Fruit fly (Drosophila melanogaster) whole organism, embryonic: ENCODE measurements around the gene smid.

Experiments used
- Adf1 ChIP-seq: fragments of 200-800 bp; sonication (Bioruptor generic); IDR thresholded peaks from 2 replicates; pipeline ENCODE4 v1.3.6; 2022; ENCODE audit warnings: missing biosample characterization, missing genetic modification characterization
- BtbVII ChIP-seq: fragments of 200-800 bp; sonication (Bioruptor generic); optimal IDR thresholded peaks from 3 replicates; lab custom pipeline; 2017; ENCODE audit warnings: missing biosample characterization, mild to moderate bottlenecking, missing genetic modification characterization
- Bteb2 ChIP-seq: fragments of 200-800 bp; sonication (Bioruptor generic); optimal IDR thresholded peaks from 2 replicates; lab custom pipeline; 2016; ENCODE audit warnings: missing biosample characterization, missing genetic modification characterization
- CG10959 ChIP-seq: fragments of 200-800 bp; sonication (Bioruptor generic); IDR thresholded peaks from 2 replicates; pipeline ENCODE4 v1.3.6; 2022; ENCODE audit warnings: missing biosample characterization, missing genetic modification characterization
- CG11504 ChIP-seq: fragments of 200-800 bp; sonication (Bioruptor generic); optimal IDR thresholded peaks from 3 replicates; lab custom pipeline; 2019; ENCODE audit warnings: missing biosample characterization, mild to moderate bottlenecking, missing genetic modification characterization, moderate library complexity
- CG12299 ChIP-seq: fragments of 200-800 bp; sonication (Bioruptor generic); optimal IDR thresholded peaks from 2 replicates; lab custom pipeline; 2018; ENCODE audit warnings: missing biosample characterization, mild to moderate bottlenecking, missing genetic modification characterization
- CG1233 ChIP-seq: fragments of 200-800 bp; sonication (Bioruptor generic); optimal IDR thresholded peaks from 4 replicates; lab custom pipeline; 2018; ENCODE audit warnings: missing biosample characterization, mild to moderate bottlenecking, missing genetic modification characterization
- CG13123 ChIP-seq: fragments of 200-800 bp; sonication (Bioruptor generic); optimal IDR thresholded peaks from 2 replicates; lab custom pipeline; 2016; ENCODE audit warnings: missing biosample characterization, missing genetic modification characterization
- CG34376 ChIP-seq: fragments of 200-800 bp; sonication (Bioruptor generic); optimal IDR thresholded peaks from 2 replicates; lab custom pipeline; 2018; ENCODE audit warnings: missing biosample characterization, mild to moderate bottlenecking, missing genetic modification characterization
- CG4820 ChIP-seq: fragments of 200-800 bp; sonication (Bioruptor generic); optimal IDR thresholded peaks from 3 replicates; lab custom pipeline; 2016; ENCODE audit warnings: missing biosample characterization, missing genetic modification characterization
- CG6254 ChIP-seq: fragments of 200-800 bp; sonication (Bioruptor generic); optimal IDR thresholded peaks from 3 replicates; lab custom pipeline; 2017; ENCODE audit warnings: mild to moderate bottlenecking, missing biosample characterization, missing genetic modification reagents, missing genetic modification characterization
- CG7271 ChIP-seq: fragments of 200-800 bp; sonication (Bioruptor generic); optimal IDR thresholded peaks from 2 replicates; lab custom pipeline; 2018; ENCODE audit warnings: missing biosample characterization, mild to moderate bottlenecking, missing genetic modification characterization, moderate library complexity
- CG7928 ChIP-seq: fragments of 200-800 bp; sonication (Bioruptor generic); optimal IDR thresholded peaks from 2 replicates; lab custom pipeline; 2017; ENCODE audit warnings: missing biosample characterization, mild to moderate bottlenecking, missing genetic modification characterization
- CG8388 ChIP-seq: fragments of 200-800 bp; sonication (Bioruptor generic); optimal IDR thresholded peaks from 2 replicates; lab custom pipeline; 2019; ENCODE audit warnings: missing biosample characterization, mild to moderate bottlenecking, missing genetic modification characterization, moderate library complexity
- CG8765 ChIP-seq: fragments of 200-800 bp; sonication (Bioruptor generic); IDR thresholded peaks from 2 replicates; pipeline ENCODE4 v1.3.6; 2022; ENCODE audit warnings: missing biosample characterization, missing genetic modification characterization
- Dp ChIP-seq: fragments of 200-800 bp; sonication (Bioruptor generic); optimal IDR thresholded peaks from 2 replicates; lab custom pipeline; 2018; ENCODE audit warnings: missing biosample characterization, mild to moderate bottlenecking, missing genetic modification characterization, moderate library complexity
- E2f2 ChIP-seq: fragments of 200-800 bp; sonication (Bioruptor generic); IDR thresholded peaks from 2 replicates; pipeline ENCODE4 v1.3.6; 2022; ENCODE audit warnings: missing biosample characterization, missing genetic modification characterization
- Hr39 ChIP-seq: fragments of >200 bp; optimal IDR thresholded peaks from 2 replicates; lab custom pipeline; 2017
- Mad ChIP-seq: fragments of 200-800 bp; sonication (Bioruptor generic); optimal IDR thresholded peaks from 2 replicates; lab custom pipeline; 2016; ENCODE audit warnings: missing biosample characterization, missing genetic modification characterization
- Trl ChIP-seq, 3 experiments: fragments of >200 bp in 2 of 3; fragments of 200-800 bp in 1 of 3; sonication (Bioruptor generic) in 1 of 3; optimal IDR thresholded peaks; 2 replicates in 1 of 3; 3 replicates in 2 of 3; lab custom pipeline; 2016 to 2017; ENCODE audit warnings: missing biosample characterization in 1 of 3, missing genetic modification characterization in 1 of 3
- Usf ChIP-seq: fragments of 200-800 bp; sonication (Bioruptor generic); optimal IDR thresholded peaks from 2 replicates; lab custom pipeline; 2017; ENCODE audit warnings: missing genotype, missing biosample characterization, missing genetic modification characterization
- ac ChIP-seq: fragments of 200-800 bp; sonication (Bioruptor generic); optimal IDR thresholded peaks from 3 replicates; lab custom pipeline; 2017; ENCODE audit warnings: missing biosample characterization, mild to moderate bottlenecking, missing genetic modification characterization
- amos ChIP-seq: fragments of 200-800 bp; sonication (Bioruptor generic); IDR thresholded peaks from 2 replicates; pipeline ENCODE4 v1.3.6; 2022; ENCODE audit warnings: missing biosample characterization, missing genetic modification characterization; ENCODE audit not compliant: partially characterized antibody
- ash1 ChIP-seq: fragments of 200-800 bp; sonication (Bioruptor generic); optimal IDR thresholded peaks from 2 replicates; lab custom pipeline; 2018; ENCODE audit warnings: missing biosample characterization, mild to moderate bottlenecking, missing genetic modification characterization
- cad ChIP-seq: fragments of >200 bp; optimal IDR thresholded peaks from 2 replicates; lab custom pipeline; 2017; ENCODE audit warnings: missing biosample characterization, missing genetic modification characterization
- chm ChIP-seq: fragments of 200-800 bp; sonication (Bioruptor generic); IDR thresholded peaks from 2 replicates; pipeline ENCODE4 v1.3.6; 2022; ENCODE audit warnings: missing biosample characterization, missing genetic modification characterization
- corto ChIP-seq: fragments of 200-800 bp; sonication (Bioruptor generic); optimal IDR thresholded peaks from 2 replicates; lab custom pipeline; 2016; ENCODE audit warnings: missing biosample characterization, mild to moderate bottlenecking, missing genetic modification characterization, moderate library complexity
- ewg ChIP-seq: fragments of 200-800 bp; sonication (Bioruptor generic); optimal IDR thresholded peaks from 3 replicates; lab custom pipeline; 2017; ENCODE audit warnings: mild to moderate bottlenecking, missing biosample characterization, missing genetic modification reagents, missing genetic modification characterization
- exex ChIP-seq: fragments of 200-800 bp; sonication (Bioruptor generic); optimal IDR thresholded peaks from 4 replicates; lab custom pipeline; 2018; ENCODE audit warnings: missing biosample characterization, mild to moderate bottlenecking, missing genetic modification characterization, moderate library complexity
- fru ChIP-seq: fragments of >200 bp; optimal IDR thresholded peaks from 2 replicates; lab custom pipeline; 2017
- gsb-n ChIP-seq: fragments of 200-800 bp; sonication (Bioruptor generic); optimal IDR thresholded peaks from 3 replicates; lab custom pipeline; 2018; ENCODE audit warnings: missing biosample characterization, mild to moderate bottlenecking, missing genetic modification characterization
- h ChIP-seq: fragments of >200 bp; optimal IDR thresholded peaks from 2 replicates; lab custom pipeline; 2017
- hb ChIP-seq: fragments of 200-800 bp; sonication (Bioruptor generic); IDR thresholded peaks from 3 replicates; pipeline ENCODE4 v1.3.6; 2022; ENCODE audit warnings: missing biosample characterization, missing genetic modification characterization; ENCODE audit not compliant: partially characterized antibody
- insv ChIP-seq, 2 experiments: fragments of 200-800 bp; sonication (Bioruptor generic); optimal IDR thresholded peaks; 3 replicates each; lab custom pipeline; 2016 to 2018; ENCODE audit warnings: missing biosample characterization in 2 of 2, missing genetic modification characterization in 2 of 2
- mirr ChIP-seq: fragments of 200-800 bp; sonication (Bioruptor generic); optimal IDR thresholded peaks from 3 replicates; lab custom pipeline; 2018; ENCODE audit warnings: missing biosample characterization, mild to moderate bottlenecking, missing genetic modification characterization
- pho ChIP-seq: fragments of 200-800 bp; sonication (Bioruptor generic); optimal IDR thresholded peaks from 2 replicates; lab custom pipeline; 2016; ENCODE audit warnings: missing biosample characterization, missing genetic modification characterization
- prd ChIP-seq, 3 experiments: fragments of >200 bp in 2 of 3; fragments of 200-800 bp in 1 of 3; sonication (Bioruptor generic) in 1 of 3; optimal IDR thresholded peaks in 2 of 3; IDR thresholded peaks in 1 of 3; 2 replicates in 2 of 3; 3 replicates in 1 of 3; pipeline versions ENCODE4 v1.3.6 to Lab custom; 2017 to 2022; ENCODE audit warnings: missing biosample characterization in 1 of 3, missing genetic modification characterization in 1 of 3
- row ChIP-seq: fragments of 200-800 bp; sonication (Bioruptor generic); IDR thresholded peaks from 3 replicates; pipeline ENCODE4 v1.3.6; 2022; ENCODE audit warnings: missing biosample characterization, missing genetic modification characterization
- sens ChIP-seq: fragments of 200-800 bp; sonication (Bioruptor generic); peaks from one replicate; lab custom pipeline; 2016; ENCODE audit warnings: missing biosample characterization, missing genetic modification characterization
- sug ChIP-seq: fragments of 200-800 bp; optimal IDR thresholded peaks from 2 replicates; lab custom pipeline; 2019; ENCODE audit warnings: missing biosample characterization, mild to moderate bottlenecking, missing genetic modification characterization, moderate library complexity
- toy ChIP-seq: fragments of 200-800 bp; sonication (Bioruptor generic); IDR thresholded peaks from 2 replicates; pipeline ENCODE4 v1.3.6; 2022; ENCODE audit warnings: missing biosample characterization, missing genetic modification characterization
- vfl ChIP-seq: fragments of 200-800 bp; sonication (Bioruptor generic); optimal IDR thresholded peaks from 2 replicates; lab custom pipeline; 2016; ENCODE audit warnings: missing biosample characterization, missing genetic modification characterization
- vvl ChIP-seq: fragments of 200-800 bp; sonication (Bioruptor generic); IDR thresholded peaks from 2 replicates; pipeline ENCODE4 v1.3.6; 2022; ENCODE audit warnings: missing biosample characterization, missing genetic modification characterization

Gene smid

dm6 chr3L:7371290-7371689 is 10.1 kb upstream of the smid start (continued):
- TF ChIP-seq amos (no peak), insv (GFP tag; optimal IDR thresholded peaks at IDR 0.05; lab: Kevin White, UChicago) (peak in 1 of 2 experiments; percentile 7), CG6254 (GFP tag; lab: Kevin White, UChicago) (no peak), CG10959 (GFP tag; lab: Robert Waterston, UW) (no peak), CG1233 (GFP tag; lab: Kevin White, UChicago) (no peak), CG11504 (tag; lab: Kevin White, UChicago) (no peak), sens (no peak), vvl (GFP tag; lab: Robert Waterston, UW) (no peak), CG13123 (GFP tag; lab: Kevin White, UChicago) (no peak), Hr39 (lab: Kevin White, UChicago) (no peak), cad (GFP tag; lab: Kevin White, UChicago) (peak; percentile 80), CG7271 (no peak), Trl (optimal IDR thresholded peaks at IDR 0.05; lab: Kevin White, UChicago) (no peak), Trl (GFP tag; optimal IDR thresholded peaks at IDR 0.05; lab: Kevin White, UChicago) (no peak), chm (GFP tag; lab: Robert Waterston, UW) (0 out of 2 replicates have a peak, but pooled peaks have one; percentile 26), CG12299 (tag; lab: Kevin White, UChicago) (no peak), Dp (GFP tag; lab: Kevin White, UChicago) (no peak), Bteb2 (GFP tag; lab: Kevin White, UChicago) (no peak), corto (no peak), CG8765 (no peak), ash1 (GFP tag; lab: Kevin White, UChicago) (no peak), Mad (no peak), ac (GFP tag; lab: Kevin White, UChicago) (peak; percentile 28), Adf1 (no peak), h (lab: Kevin White, UChicago) (no peak), hb (GFP tag; lab: Robert Waterston, UW) (peak; percentile 29; the same call in 1 of the 3 replicates), CG7928 (no peak)

- TF ChIP-seq vfl, result no peak
- TF ChIP-seq CG8388 (GFP tag; lab: Kevin White, UChicago), result no peak
- peak; percentile 67 for TF ChIP-seq mirr
- no peak for TF ChIP-seq chm (GFP tag; lab: Robert Waterston, UW)
- TF ChIP-seq E2f2, result no peak
- no peak for TF ChIP-seq hb (GFP tag; lab: Robert Waterston, UW)
- no peak for TF ChIP-seq fru (lab: Kevin White, UChicago)
- no peak for TF ChIP-seq Usf (GFP tag; lab: Kevin White, UChicago)
- no peak for TF ChIP-seq CG4820 (GFP tag; lab: Kevin White, UChicago)
- no peak for TF ChIP-seq row (GFP tag; lab: Robert Waterston, UW)
- no peak for TF ChIP-seq ewg (GFP tag; lab: Kevin White, UChicago)
- TF ChIP-seq exex (tag; lab: Kevin White, UChicago), result peak; percentile 60
- TF ChIP-seq, all 482 proteins: peak for 2
Measured at dm6 chr3L:7376151-7376550, 5.3 kb upstream of the smid start.

dm6 chr3L:7376830-7377229 is 4.6 kb upstream of the smid start:
- TF ChIP-seq CG34376 (GFP tag; lab: Kevin White, UChicago) (peak; percentile 36), pho (no peak), exex (tag; lab: Kevin White, UChicago) (peak; percentile 83), sug (tag; lab: Kevin White, UChicago) (peak; percentile 29), gsb-n (tag; lab: Kevin White, UChicago) (no peak), prd (optimal IDR thresholded peaks at IDR 0.05; lab: Kevin White, UChicago) (no peak), prd (GFP tag; IDR thresholded peaks at IDR 0.05; lab: Robert Waterston, UW) (no peak), mirr (peak; percentile 71), toy (GFP tag; lab: Robert Waterston, UW) (no peak), BtbVII (GFP tag; lab: Kevin White, UChicago) (peak; percentile 44)
